Worm (Caenorhabditis elegans) whole organism, young adult: ENCODE results near the gene C35A5.3.

Experiments
- D2030.7 ChIP-seq: fragments of 200-800 bp; sonication (Bioruptor generic); IDR thresholded peaks from 2 replicates; pipeline ENCODE4 v1.3.6; 2022; ENCODE audit warnings: missing genetic modification reagents, missing genetic modification characterization, missing compliant biosample characterization
- F49E8.2 ChIP-seq: sonication (generic microtip); optimal IDR thresholded peaks from 3 replicates; lab custom pipeline; 2017; ENCODE audit warnings: missing genetic modification characterization, mild to moderate bottlenecking, missing compliant biosample characterization, antibody characterized with exemption, moderate library complexity; ENCODE audit not compliant: insufficient read depth
- K11D2.4 ChIP-seq: fragments of 200-800 bp; sonication (Bioruptor generic); IDR thresholded peaks from 2 replicates; pipeline ENCODE4 v1.3.6; 2022; ENCODE audit warnings: missing genetic modification reagents, missing genetic modification characterization, missing compliant biosample characterization
- T07F8.4 ChIP-seq: sonication (generic microtip); optimal IDR thresholded peaks from 2 replicates; lab custom pipeline; 2016; ENCODE audit warnings: mild to moderate bottlenecking, missing genetic modification characterization, moderate library complexity, missing compliant biosample characterization
- T26A5.8 ChIP-seq: sonication (generic microtip); optimal IDR thresholded peaks from 2 replicates; lab custom pipeline; 2016; ENCODE audit warnings: missing genetic modification characterization, missing compliant biosample characterization
- Y56A3A.18 ChIP-seq: fragments of 200-800 bp; sonication (Bioruptor generic); IDR thresholded peaks from 2 replicates; pipeline ENCODE4 v1.3.6; 2022; ENCODE audit warnings: missing genetic modification reagents, missing genetic modification characterization, missing compliant biosample characterization
- Y79H2A.3 ChIP-seq: fragments of 200-800 bp; sonication (Bioruptor generic); conservative IDR thresholded peaks from 2 replicates; pipeline ENCODE4 v1.3.6; 2022; ENCODE audit warnings: missing genetic modification reagents, missing genetic modification characterization, missing compliant biosample characterization
- ZK185.1 ChIP-seq: sonication (generic microtip); optimal IDR thresholded peaks from 2 replicates; lab custom pipeline; 2016; ENCODE audit warnings: mild to moderate bottlenecking, missing genetic modification characterization, missing compliant biosample characterization; ENCODE audit not compliant: poor library complexity, severe bottlenecking
- ama-1 ChIP-seq, 3 experiments: fragments of 150-350 bp in 1 of 3; sonication (generic microtip) in 2 of 3; optimal IDR thresholded peaks; 2 replicates each; lab custom pipeline; 2014 to 2018; ENCODE audit warnings: missing biosample characterization in 2 of 3, missing genetic modification characterization in 2 of 3, missing genetic modification reagents in 2 of 3
- atf-7 ChIP-seq: sonication (generic microtip); optimal IDR thresholded peaks from 2 replicates; lab custom pipeline; 2017; ENCODE audit warnings: mild to moderate bottlenecking, missing genetic modification characterization, missing compliant biosample characterization
- attf-5 ChIP-seq: fragments of 200-800 bp; sonication (Bioruptor generic); optimal IDR thresholded peaks from 2 replicates; lab custom pipeline; 2018; ENCODE audit warnings: mild to moderate bottlenecking, missing genetic modification characterization, missing compliant biosample characterization
- bed-2 ChIP-seq: fragments of 200-800 bp; sonication (Bioruptor generic); IDR thresholded peaks from 2 replicates; pipeline ENCODE4 v1.3.6; 2022; ENCODE audit warnings: missing genetic modification reagents, missing genetic modification characterization, missing compliant biosample characterization
- ccch-3 ChIP-seq: fragments of 200-800 bp; sonication (Bioruptor generic); optimal IDR thresholded peaks from 2 replicates; lab custom pipeline; 2018; ENCODE audit warnings: mild to moderate bottlenecking, missing genetic modification characterization, missing compliant biosample characterization
- cebp-1 ChIP-seq, 2 experiments: fragments of 200-800 bp in 1 of 2; sonication (Bioruptor generic) in 1 of 2; sonication (generic microtip) in 1 of 2; IDR thresholded peaks in 1 of 2; optimal IDR thresholded peaks in 1 of 2; 2 replicates each; pipeline versions ENCODE4 v1.3.6 to Lab custom; 2017 to 2022; ENCODE audit warnings: missing compliant biosample characterization in 2 of 2, missing genetic modification characterization in 2 of 2, mild to moderate bottlenecking in 1 of 2, missing genetic modification reagents in 1 of 2, moderate library complexity in 1 of 2
- cebp-2 ChIP-seq: fragments of 200-800 bp; sonication (Bioruptor generic); IDR thresholded peaks from 2 replicates; pipeline ENCODE4 v1.3.6; 2022; ENCODE audit warnings: missing genetic modification characterization, missing compliant biosample characterization
- chd-7 ChIP-seq: sonication (generic microtip); optimal IDR thresholded peaks from 2 replicates; lab custom pipeline; 2016; ENCODE audit warnings: mild to moderate bottlenecking, missing genetic modification characterization, moderate library complexity, missing compliant biosample characterization
- die-1 ChIP-seq: sonication (generic microtip); optimal IDR thresholded peaks from 2 replicates; lab custom pipeline; 2016; ENCODE audit warnings: missing genotype, mild to moderate bottlenecking, missing genetic modification characterization, missing compliant biosample characterization
- dox-1 ChIP-seq: fragments of 200-800 bp; sonication (Bioruptor generic); IDR thresholded peaks from 2 replicates; pipeline ENCODE4 v1.3.6; 2022; ENCODE audit warnings: missing genetic modification reagents, missing genetic modification characterization, missing compliant biosample characterization
- dpl-1 ChIP-seq: fragments of 150-350 bp; optimal IDR thresholded peaks from 2 replicates; lab custom pipeline; 2014; ENCODE audit warnings: missing biosample characterization, missing genetic modification reagents, missing genetic modification characterization
- egl-44 ChIP-seq: fragments of 200-800 bp; sonication (Bioruptor generic); IDR thresholded peaks from 2 replicates; pipeline ENCODE4 v1.3.6; 2022; ENCODE audit warnings: missing genetic modification reagents, missing genetic modification characterization, missing compliant biosample characterization
- ekl-4 ChIP-seq: fragments of 200-800 bp; sonication (Bioruptor generic); IDR thresholded peaks from 2 replicates; pipeline ENCODE4 v1.3.6; 2022; ENCODE audit warnings: missing genetic modification reagents, missing genetic modification characterization, missing compliant biosample characterization
- ets-4 ChIP-seq: fragments of 200-800 bp; sonication (Bioruptor generic); optimal IDR thresholded peaks from 2 replicates; lab custom pipeline; 2018; ENCODE audit warnings: mild to moderate bottlenecking, missing genetic modification characterization, missing compliant biosample characterization
- hlh-12 ChIP-seq: sonication (generic microtip); optimal IDR thresholded peaks from 2 replicates; lab custom pipeline; 2016; ENCODE audit warnings: missing genetic modification characterization, missing compliant biosample characterization
- hmg-1.2 ChIP-seq: fragments of 200-800 bp; sonication (Bioruptor generic); IDR thresholded peaks from 2 replicates; pipeline ENCODE4 v1.3.6; 2022; ENCODE audit warnings: missing genetic modification reagents, missing genetic modification characterization, missing compliant biosample characterization
- let-607 ChIP-seq, 2 experiments: fragments of 200-800 bp in 1 of 2; sonication (Bioruptor generic) in 1 of 2; sonication (generic microtip) in 1 of 2; optimal IDR thresholded peaks; 2 replicates each; lab custom pipeline; 2016 to 2018; ENCODE audit warnings: mild to moderate bottlenecking in 2 of 2, missing compliant biosample characterization in 2 of 2, missing genetic modification characterization in 2 of 2, moderate library complexity in 2 of 2, missing genotype in 1 of 2
- lin-26 ChIP-seq: fragments of 200-800 bp; sonication (Bioruptor generic); IDR thresholded peaks from 2 replicates; pipeline ENCODE4 v1.3.6; 2022; ENCODE audit warnings: missing genetic modification reagents, missing genetic modification characterization, missing compliant biosample characterization
- lin-35 ChIP-seq, 3 experiments: fragments of 150-350 bp in 2 of 3; sonication (generic microtip) in 1 of 3; optimal IDR thresholded peaks; 2 replicates each; lab custom pipeline; 2014 to 2018; ENCODE audit warnings: missing biosample characterization in 3 of 3, missing genetic modification characterization in 3 of 3, missing genetic modification reagents in 3 of 3
- lin-54 ChIP-seq: fragments of 200-800 bp; sonication (Bioruptor generic); optimal IDR thresholded peaks from 2 replicates; lab custom pipeline; 2018; ENCODE audit warnings: mild to moderate bottlenecking, missing genetic modification characterization, missing compliant biosample characterization
- madf-6 ChIP-seq: fragments of 200-800 bp; sonication (Bioruptor generic); IDR thresholded peaks from 2 replicates; pipeline ENCODE4 v1.3.6; 2022; ENCODE audit warnings: missing genetic modification reagents, missing genetic modification characterization, missing compliant biosample characterization
- mcd-1 ChIP-seq: fragments of 200-800 bp; sonication (Bioruptor generic); IDR thresholded peaks from 2 replicates; pipeline ENCODE4 v1.3.6; 2022; ENCODE audit warnings: missing genetic modification reagents, missing genetic modification characterization, missing compliant biosample characterization
- mel-28 ChIP-seq: sonication (generic microtip); optimal IDR thresholded peaks from 2 replicates; lab custom pipeline; 2016; ENCODE audit warnings: borderline replicate concordance, mild to moderate bottlenecking, missing genetic modification characterization, missing compliant biosample characterization
- nfya-1 ChIP-seq: sonication (generic microtip); optimal IDR thresholded peaks from 2 replicates; lab custom pipeline; 2017; ENCODE audit warnings: antibody characterized with exemption, missing compliant biosample characterization, missing genetic modification characterization, borderline replicate concordance; ENCODE audit not compliant: insufficient read depth
- nhr-80 ChIP-seq: sonication (generic microtip); optimal IDR thresholded peaks from 2 replicates; lab custom pipeline; 2016; ENCODE audit warnings: missing genetic modification characterization, missing compliant biosample characterization
- somi-1 ChIP-seq: fragments of 200-800 bp; sonication (Bioruptor generic); optimal IDR thresholded peaks from 2 replicates; lab custom pipeline; 2018; ENCODE audit warnings: mild to moderate bottlenecking, missing genetic modification characterization, missing compliant biosample characterization
- tbp1 ChIP-seq: fragments of 200-800 bp; sonication (Bioruptor generic); optimal IDR thresholded peaks from 2 replicates; lab custom pipeline; 2018; ENCODE audit warnings: mild to moderate bottlenecking, missing genetic modification characterization, missing compliant biosample characterization
- zim-3 ChIP-seq: sonication (generic microtip); optimal IDR thresholded peaks from 2 replicates; lab custom pipeline; 2017; ENCODE audit warnings: mild to moderate bottlenecking, missing genetic modification characterization, moderate library complexity, missing compliant biosample characterization
- ztf-26 ChIP-seq: sonication (generic microtip); optimal IDR thresholded peaks from 2 replicates; lab custom pipeline; 2017; ENCODE audit warnings: missing genetic modification characterization, missing compliant biosample characterization
- ztf-28 ChIP-seq: fragments of 200-800 bp; sonication (Bioruptor generic); IDR thresholded peaks from 2 replicates; pipeline ENCODE4 v1.3.6; 2022; ENCODE audit warnings: missing genetic modification reagents, missing genetic modification characterization, missing compliant biosample characterization

C35A5.3 gene

DNA sequence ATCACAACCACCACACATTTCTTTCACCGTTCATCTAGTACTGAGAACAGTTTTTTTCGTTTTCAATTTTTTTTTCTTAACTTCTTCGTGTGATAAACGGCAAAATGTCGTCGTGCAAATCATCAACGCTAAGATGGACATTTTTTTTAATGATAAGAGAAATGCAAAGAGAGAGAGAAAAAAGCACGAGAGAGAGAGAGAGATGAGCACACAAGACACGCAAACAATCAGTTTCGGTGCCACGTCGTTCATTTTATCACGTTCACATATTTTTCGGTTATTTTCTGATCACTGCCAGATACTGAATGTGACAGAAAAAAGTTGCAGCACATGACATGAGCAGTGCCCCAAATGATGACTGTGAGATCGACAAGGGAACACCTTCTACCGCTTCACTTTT is 33.0 kb downstream of the C35A5.3 start, which contains the start of gene egl-9:
egl-9 (plus strand) TSS at position 328 of the 400 bp plus-strand sequence.
- TF ChIP-seq Y79H2A.3, result no peak
- TF ChIP-seq F49E8.2 (tag; lab: Kevin White, UChicago), result no peak
- TF ChIP-seq ZK185.1 (tag; lab: Kevin White, UChicago), result no peak
- peak; percentile 32 for TF ChIP-seq tbp1
- peak; percentile 15 to 57 for TF ChIP-seq let-607 (tag; optimal IDR thresholded peaks at IDR 0.05; lab: Kevin White, UChicago)
- TF ChIP-seq K11D2.4, result peak; percentile 12; the same call in 1 of the 2 replicates
- TF ChIP-seq attf-5 (GFP tag; lab: Kevin White, UChicago), result peak; percentile 37
- peak; percentile 70 for TF ChIP-seq dox-1 (GFP tag; lab: Robert Waterston, UW)
- peak; percentile 13 for TF ChIP-seq lin-54
- TF ChIP-seq dpl-1 (GFP tag; lab: Kevin White, UChicago), result no peak
- TF ChIP-seq ets-4, result peak; percentile 9
- TF ChIP-seq egl-44, result no peak
- TF ChIP-seq lin-26 (GFP tag; lab: Robert Waterston, UW), result 0 out of 2 replicates have a peak, but pooled peaks have one; percentile 38
- TF ChIP-seq mcd-1 (GFP tag; lab: Robert Waterston, UW), result no peak
- peak; percentile 86 for TF ChIP-seq nhr-80 (tag; lab: Kevin White, UChicago)
- peak; percentile 26 for TF ChIP-seq ztf-26
- peak; percentile 60 for TF ChIP-seq chd-7
- no peak for TF ChIP-seq die-1
- TF ChIP-seq atf-7 (tag; lab: Kevin White, UChicago), result peak; percentile 39
- no peak for TF ChIP-seq ekl-4 (GFP tag; lab: Robert Waterston, UW)
- TF ChIP-seq cebp-1 (GFP tag; IDR thresholded peaks at IDR 0.05; lab: Robert Waterston, UW), result no peak
- peak; percentile 27 for TF ChIP-seq cebp-1 (tag; optimal IDR thresholded peaks at IDR 0.05; lab: Kevin White, UChicago)
- TF ChIP-seq somi-1 (GFP tag; lab: Kevin White, UChicago), result peak; percentile 22
- peak; percentile 87 for TF ChIP-seq ama-1 (optimal IDR thresholded peaks at IDR 0.05; lab: Kevin White, UChicago)
- TF ChIP-seq ama-1 (GFP tag; optimal IDR thresholded peaks at IDR 0.05; lab: Kevin White, UChicago), result no peak
- TF ChIP-seq hmg-1.2 (GFP tag; lab: Robert Waterston, UW), result 0 out of 2 replicates have a peak, but pooled peaks have one; percentile 12
- no peak for TF ChIP-seq ztf-28 (GFP tag; lab: Robert Waterston, UW)
- no peak for TF ChIP-seq T07F8.4

DNA sequence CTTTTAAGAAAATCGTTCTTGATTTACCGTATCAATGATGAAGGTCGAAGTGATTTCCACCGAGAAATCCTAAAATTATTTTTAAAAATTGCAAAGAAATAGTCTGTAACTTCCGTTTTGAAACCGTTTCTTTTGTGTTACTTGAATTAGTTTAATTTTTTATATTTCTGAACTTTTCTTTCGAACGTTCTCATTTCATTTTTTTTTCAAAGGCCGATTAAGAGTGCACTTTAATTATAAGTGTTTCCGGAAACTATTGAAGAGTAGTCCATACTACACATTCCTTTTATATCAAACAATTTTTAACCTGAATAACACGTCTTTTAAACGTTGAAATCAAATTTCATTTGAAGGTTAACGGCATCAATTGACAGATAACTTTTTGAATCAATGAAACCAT is 33.5 kb downstream of the C35A5.3 start:
- no peak for TF ChIP-seq D2030.7 (GFP tag; lab: Robert Waterston, UW)
- TF ChIP-seq Y56A3A.18 (GFP tag; lab: Robert Waterston, UW), result no peak
- TF ChIP-seq zim-3 (tag; lab: Kevin White, UChicago), result no peak
- TF ChIP-seq, all 124 proteins: peak for 0

DNA sequence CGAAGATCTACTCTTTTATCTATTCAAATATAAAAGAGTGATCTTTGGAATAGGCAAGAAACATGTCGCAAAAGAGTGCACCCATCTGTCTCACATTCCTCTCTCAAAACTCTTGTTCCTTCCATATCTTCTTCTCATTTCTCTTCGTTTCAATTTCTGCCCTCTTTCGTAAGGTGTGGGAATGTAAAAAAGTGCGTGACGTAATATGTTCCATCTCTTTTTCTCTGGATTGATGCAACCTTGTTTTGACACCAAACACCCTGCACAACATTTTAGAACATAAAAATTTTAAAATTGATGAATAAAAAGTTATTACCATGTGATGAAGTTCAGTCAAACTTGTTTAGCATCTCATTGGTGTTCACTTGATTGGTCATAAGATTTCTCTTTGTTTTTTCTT is 34.1 kb downstream of the C35A5.3 start:
- TF ChIP-seq cebp-2 (GFP tag; lab: Robert Waterston, UW) (no peak), ztf-26 (no peak), bed-2 (GFP tag; lab: Robert Waterston, UW) (no peak), nfya-1 (tag; lab: Kevin White, UChicago) (no peak), attf-5 (GFP tag; lab: Kevin White, UChicago) (no peak), ccch-3 (no peak), mel-28 (tag; lab: Kevin White, UChicago) (no peak), cebp-1 (GFP tag; IDR thresholded peaks at IDR 0.05; lab: Robert Waterston, UW) (no peak), cebp-1 (tag; optimal IDR thresholded peaks at IDR 0.05; lab: Kevin White, UChicago) (peak; percentile 22), lin-35 (GFP tag; optimal IDR thresholded peaks at IDR 0.05; lab: Kevin White, UChicago) (peak in 1 of 3 experiments; percentile 14), lin-26 (GFP tag; lab: Robert Waterston, UW) (no peak), hlh-12 (tag; lab: Kevin White, UChicago) (no peak), madf-6 (no peak), T26A5.8 (no peak)
